Fruit fly (Drosophila melanogaster): ENCODE measurements around the gene CG5355.

Gene CG5355

dm6 chr2L:10386208-10386805 lies 27.0 kb downstream of the CG5355 start, which contains the start of the genes Cdk1 and mRpS7:
Cdk1 (minus strand) TSS chr2L:10386262.
mRpS7 (plus strand) TSS chr2L:10386662.
- no peak for TF ChIP-seq CTCF (optimal IDR thresholded peaks at IDR 0.05)
- no peak for TF ChIP-seq CG8478 (optimal IDR thresholded peaks at IDR 0.05)

- no peak for TF ChIP-seq CTCF (optimal IDR thresholded peaks at IDR 0.05)
- no peak for TF ChIP-seq CG8478 (optimal IDR thresholded peaks at IDR 0.05)
Measured at dm6 chr2L:10381890-10382450, 31.3 kb downstream of the CG5355 start, which contains the start of gene CG5096. CG5096 (plus strand) TSS chr2L:10382263.

DNA sequence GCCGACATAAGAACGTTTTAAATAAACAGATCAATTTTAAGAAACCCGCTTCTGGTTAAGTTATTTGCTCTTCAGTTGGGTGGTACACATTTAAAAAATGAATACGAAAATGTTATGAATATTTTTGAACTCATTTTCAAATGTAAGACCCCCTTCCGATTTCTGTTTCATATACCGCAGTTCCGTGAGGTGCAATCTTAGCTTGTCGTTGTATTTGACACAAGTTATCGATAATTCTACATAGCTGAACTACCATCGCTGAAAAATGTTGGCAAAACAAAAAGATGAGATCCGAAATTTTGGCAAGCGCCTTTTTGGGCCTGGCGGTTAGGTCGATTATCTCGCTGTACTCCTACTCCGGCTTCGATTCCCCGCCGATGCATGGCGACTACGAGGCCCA lies 33.4 kb downstream of the CG5355 start, which contains the start of gene gny:
TSS of gene gny (plus strand) at position 239 of the 400 bp plus-strand sequence.
- no peak for TF ChIP-seq CG8478 (optimal IDR thresholded peaks at IDR 0.05)
- peak; percentile 12 to 32 for TF ChIP-seq CTCF (optimal IDR thresholded peaks at IDR 0.05)

DNA sequence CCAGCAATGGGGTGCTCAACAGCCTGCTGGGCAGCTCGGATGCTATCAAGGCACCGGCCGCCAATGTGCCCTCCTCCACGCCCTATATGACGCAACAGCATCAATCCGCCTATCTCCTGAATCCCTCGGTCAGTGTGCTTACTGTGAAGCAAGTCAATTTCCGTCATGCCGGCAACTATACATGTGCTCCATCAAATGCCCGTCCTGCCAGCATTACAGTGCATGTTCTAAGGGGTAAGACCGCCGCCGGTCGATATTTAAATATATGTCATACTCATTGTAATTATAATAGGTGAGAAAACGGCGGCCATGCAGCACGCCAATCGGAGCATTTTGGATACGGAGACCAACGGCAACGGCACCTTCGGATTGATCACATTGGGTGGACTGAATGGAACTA lies 34.6 kb downstream of the CG5355 start:
- TF ChIP-seq CTCF (optimal IDR thresholded peaks at IDR 0.05), result no peak
- TF ChIP-seq CG8478 (optimal IDR thresholded peaks at IDR 0.05), result no peak

dm6 chr2L:10376276-10376675 lies 37.0 kb downstream of the CG5355 start:
- TF ChIP-seq CG8478 (optimal IDR thresholded peaks at IDR 0.05) (no peak), CTCF (optimal IDR thresholded peaks at IDR 0.05) (no peak)

DNA sequence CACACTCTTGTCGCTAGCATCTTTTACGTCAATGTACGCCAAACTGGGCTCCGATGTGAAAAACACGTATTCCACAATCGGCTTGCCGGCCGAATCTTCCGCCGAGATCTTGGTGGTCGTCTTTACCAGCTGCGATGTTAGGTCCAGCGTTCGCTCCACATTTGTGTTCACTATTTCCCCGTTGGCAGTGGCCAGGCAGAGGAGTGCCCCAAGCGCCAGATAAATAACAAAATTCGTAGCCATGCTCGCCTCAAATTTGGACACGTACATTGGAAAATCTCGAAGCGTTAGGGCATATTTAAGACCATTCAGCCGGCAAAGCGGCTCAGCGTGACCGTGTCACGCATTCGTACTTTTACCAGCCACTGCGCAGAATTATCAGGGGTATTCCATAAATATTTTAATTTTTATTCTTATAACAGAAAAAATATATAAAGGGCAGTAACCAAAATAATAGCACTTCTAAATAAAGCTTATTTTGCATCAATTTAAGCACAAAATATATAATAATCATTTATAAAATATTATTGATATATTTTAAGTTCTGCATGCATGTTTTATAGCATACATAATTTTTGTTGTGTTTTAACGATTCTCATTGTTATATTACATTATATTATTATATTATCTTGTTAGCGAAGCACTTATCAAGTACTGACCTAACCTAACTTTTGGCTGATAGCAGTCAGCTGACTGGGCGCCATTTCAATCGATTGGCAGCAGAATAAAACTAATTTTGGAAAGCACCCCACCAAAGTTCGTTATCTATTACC lies 37.6 kb downstream of the CG5355 start, which contains the start of the genes CG33303 and dpr19:
TSS of gene CG33303 (minus strand) at position 294 of the 773 bp plus-strand sequence.
TSS of gene dpr19 (plus strand) at position 705 of the 773 bp plus-strand sequence.
- TF ChIP-seq CG8478 (optimal IDR thresholded peaks at IDR 0.05) (no peak), CTCF (optimal IDR thresholded peaks at IDR 0.05) (no peak)

DNA sequence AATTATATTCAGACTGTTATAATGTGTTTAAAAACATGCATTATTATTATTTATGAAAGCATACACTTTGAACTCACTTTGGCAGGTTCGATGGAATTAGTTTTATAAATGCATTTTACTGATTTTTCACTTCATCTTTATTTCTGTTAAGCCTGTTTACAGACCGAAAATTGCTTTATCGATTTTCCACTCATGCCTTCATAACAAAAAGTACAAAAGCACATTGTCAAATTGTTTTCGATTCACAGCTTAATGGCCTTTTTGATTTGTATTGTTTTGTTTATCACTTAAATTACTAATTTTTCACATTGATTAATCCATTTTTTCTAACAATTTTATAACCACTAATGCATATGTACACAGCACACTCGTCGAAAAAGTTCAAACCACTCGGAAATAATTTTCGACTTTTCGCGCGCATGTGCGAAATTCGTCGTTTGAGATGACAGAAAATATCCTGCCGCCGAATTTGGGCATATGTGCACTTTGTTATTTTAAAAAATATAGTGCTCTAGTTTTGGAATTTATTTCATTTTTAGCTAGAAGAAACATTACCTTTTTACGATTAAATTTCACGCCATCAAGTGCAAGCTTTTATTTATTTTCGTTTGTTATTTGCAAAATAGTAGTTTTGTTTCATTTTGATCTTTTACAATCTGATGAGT lies 39.5 kb downstream of the CG5355 start, which contains the start of gene rho-5:
TSS of gene rho-5 (minus strand) at position 296 of the 665 bp plus-strand sequence.
- no peak for TF ChIP-seq CTCF (optimal IDR thresholded peaks at IDR 0.05)
- TF ChIP-seq CG8478 (optimal IDR thresholded peaks at IDR 0.05), result no peak

dm6 chr2L:10372297-10372696 lies 41.0 kb downstream of the CG5355 start:
- TF ChIP-seq CTCF (optimal IDR thresholded peaks at IDR 0.05) (no peak), CG8478 (optimal IDR thresholded peaks at IDR 0.05) (no peak)

DNA sequence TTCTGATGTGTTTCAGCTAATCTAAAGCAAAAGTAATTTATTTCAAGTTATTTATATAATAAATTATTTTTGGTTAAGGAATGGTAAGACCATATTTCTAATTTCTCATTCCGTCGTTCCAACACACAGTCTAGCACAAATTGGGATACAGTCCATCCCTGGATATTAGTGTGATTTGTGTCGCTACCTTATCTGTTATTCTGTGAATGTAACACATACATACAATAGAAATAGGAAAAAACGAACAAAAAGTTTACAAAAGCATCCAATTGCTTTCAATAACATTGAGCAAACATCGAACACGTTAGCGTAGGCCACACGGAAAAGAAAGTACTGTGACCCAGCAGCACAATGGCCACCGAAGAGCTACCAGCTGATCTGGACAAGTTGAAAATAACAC lies 46.7 kb downstream of the CG5355 start, which contains the start of gene CG5056:
TSS of gene CG5056 (plus strand) at position 168 of the 400 bp plus-strand sequence.
- TF ChIP-seq CG8478 (optimal IDR thresholded peaks at IDR 0.05) (no peak), CTCF (optimal IDR thresholded peaks at IDR 0.05) (no peak)

dm6 chr2L:10364229-10364628 lies 49.0 kb downstream of the CG5355 start, which contains the start of gene lft:
lft (plus strand) TSS chr2L:10364471.
- TF ChIP-seq CTCF (optimal IDR thresholded peaks at IDR 0.05) (no peak), CG8478 (optimal IDR thresholded peaks at IDR 0.05) (no peak)

DNA sequence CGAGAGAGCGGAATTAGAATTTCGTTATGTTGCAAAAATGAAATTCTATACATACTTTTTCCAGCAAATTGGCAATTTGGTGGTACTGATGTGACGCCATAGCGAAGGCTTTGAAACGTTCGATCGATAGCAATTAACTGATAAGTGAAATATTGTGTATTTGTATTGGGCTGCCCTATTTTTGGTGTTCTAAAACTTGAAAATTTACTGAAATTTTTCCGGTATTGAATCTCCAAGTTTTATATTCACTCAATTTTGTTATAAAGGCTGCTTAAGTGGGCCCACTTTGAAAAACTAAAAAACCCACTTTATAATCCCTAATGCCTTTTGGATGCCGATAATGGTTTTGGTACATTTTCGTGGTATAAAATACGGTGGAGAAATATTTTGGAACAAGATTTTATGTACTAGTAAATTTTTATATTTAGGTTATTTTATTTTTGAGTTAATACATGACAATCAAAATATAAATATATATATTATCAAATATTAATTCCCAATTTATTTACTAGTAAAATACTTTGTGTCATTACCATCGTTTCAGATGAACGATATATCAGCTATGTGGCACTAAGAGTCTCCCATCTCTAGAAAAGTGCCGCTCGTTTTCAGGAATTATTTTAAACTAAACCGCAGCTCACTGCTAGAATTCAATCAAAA lies 50.7 kb downstream of the CG5355 start, which contains the start of the genes Cand1 and pim:
TSS of gene Cand1 (minus strand) at position 300 of the 660 bp plus-strand sequence.
TSS of gene pim (plus strand) at position 582 of the 660 bp plus-strand sequence.
- TF ChIP-seq CTCF (optimal IDR thresholded peaks at IDR 0.05), result no peak
- no peak for TF ChIP-seq CG8478 (optimal IDR thresholded peaks at IDR 0.05)

Measured in S2 (cell line).